Worm (Caenorhabditis elegans) whole organism, L3 larva: Measurements from ENCODE around the gene acly-1.

Experiments used
- R02D3.7 ChIP-seq: fragments of 150-350 bp; optimal IDR thresholded peaks from 2 replicates; lab custom pipeline; 2014; ENCODE audit warnings: missing biosample characterization, missing genetic modification characterization
- ZK546.5 ChIP-seq: sonication (generic microtip); optimal IDR thresholded peaks from 2 replicates; lab custom pipeline; 2017; ENCODE audit warnings: missing biosample characterization, missing genetic modification characterization
- ama-1 ChIP-seq: fragments of 150-350 bp; optimal IDR thresholded peaks from 2 replicates; lab custom pipeline; 2018
- egl-27 ChIP-seq: sonication (generic microtip); optimal IDR thresholded peaks from 4 replicates; lab custom pipeline; 2017; ENCODE audit warnings: missing biosample characterization, missing genetic modification reagents, missing genetic modification characterization
- fkh-10 ChIP-seq: sonication (generic microtip); optimal IDR thresholded peaks from 2 replicates; lab custom pipeline; 2017; ENCODE audit warnings: missing biosample characterization, missing genetic modification reagents, missing genetic modification characterization
- fos-1 ChIP-seq: fragments of 150-350 bp; optimal IDR thresholded peaks from 2 replicates; lab custom pipeline; 2014; ENCODE audit warnings: missing biosample characterization, missing genetic modification characterization
- jun-1 ChIP-seq: fragments of 150-350 bp; optimal IDR thresholded peaks from 2 replicates; lab custom pipeline; 2014; ENCODE audit warnings: missing biosample characterization, missing genetic modification reagents, missing genetic modification characterization
- lin-15B ChIP-seq: fragments of 150-350 bp; optimal IDR thresholded peaks from 2 replicates; lab custom pipeline; 2014; ENCODE audit warnings: missing biosample characterization, missing genetic modification characterization
- mdl-1 ChIP-seq: fragments of 150-350 bp; optimal IDR thresholded peaks from 2 replicates; lab custom pipeline; 2014; ENCODE audit warnings: missing biosample characterization, missing genetic modification characterization
- nhr-11 ChIP-seq: fragments of 150-350 bp; optimal IDR thresholded peaks from 2 replicates; lab custom pipeline; 2014; ENCODE audit warnings: missing biosample characterization, missing genetic modification characterization
- nhr-28 ChIP-seq: fragments of 150-350 bp; optimal IDR thresholded peaks from 2 replicates; lab custom pipeline; 2014; ENCODE audit warnings: missing biosample characterization, missing genetic modification characterization
- unc-39 ChIP-seq: sonication (generic microtip); optimal IDR thresholded peaks from 4 replicates; lab custom pipeline; 2017; ENCODE audit warnings: missing biosample characterization, missing genetic modification characterization
- unc-62 ChIP-seq: fragments of 150-350 bp; sonication (generic microtip); optimal IDR thresholded peaks from 4 replicates; lab custom pipeline; 2014; ENCODE audit warnings: missing biosample characterization, missing genetic modification reagents, missing genetic modification characterization
- ztf-11 ChIP-seq: fragments of 150-350 bp; optimal IDR thresholded peaks from 2 replicates; lab custom pipeline; 2014; ENCODE audit warnings: missing biosample characterization, missing genetic modification characterization

DNA sequence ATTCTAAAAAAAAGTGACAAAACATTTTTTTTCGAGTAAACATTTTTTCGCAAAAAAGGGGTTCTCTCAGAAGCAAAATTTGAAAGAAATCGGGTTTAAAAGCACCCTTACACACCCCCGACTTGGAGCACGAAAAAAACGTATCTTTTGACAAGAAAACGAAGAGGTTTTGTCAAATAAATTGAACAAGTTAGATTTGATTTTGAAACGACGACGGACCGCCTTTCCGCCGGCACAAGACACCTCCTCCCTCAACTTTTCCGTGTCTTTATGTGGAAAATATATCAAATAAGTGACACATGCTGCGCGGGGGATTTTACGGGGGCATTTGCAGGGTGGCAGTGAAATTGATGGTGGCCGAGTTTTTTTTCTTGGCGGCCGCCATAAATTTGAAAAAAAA lies 11.3 kb upstream of the acly-1 start:
- TF ChIP-seq R02D3.7 (tag; lab: Kevin White, UChicago) (no peak), egl-27 (no peak), ama-1 (no peak), ztf-11 (tag; lab: Kevin White, UChicago) (no peak), nhr-11 (no peak), lin-15B (tag; lab: Kevin White, UChicago) (no peak), ZK546.5 (tag; lab: Kevin White, UChicago) (no peak), fos-1 (tag; lab: Kevin White, UChicago) (no peak), jun-1 (tag; lab: Kevin White, UChicago) (no peak), unc-39 (tag; lab: Kevin White, UChicago) (no peak), nhr-28 (tag; lab: Kevin White, UChicago) (no peak), unc-62 (GFP tag; lab: Kevin White, UChicago) (no peak), fkh-10 (GFP tag; lab: Kevin White, UChicago) (peak; percentile 79), mdl-1 (tag; lab: Kevin White, UChicago) (no peak)
